Worm (Caenorhabditis elegans) whole organism, early embryonic: Measurements from ENCODE around the gene srd-42.

Experiments
- B0310.2 ChIP-seq: sonication (generic microtip); optimal IDR thresholded peaks from 2 replicates; lab custom pipeline; 2016; ENCODE audit warnings: mild to moderate bottlenecking, missing genetic modification characterization, missing compliant biosample characterization
- F13C5.2 ChIP-seq: sonication (generic microtip); optimal IDR thresholded peaks from 2 replicates; lab custom pipeline; 2017; ENCODE audit warnings: mild to moderate bottlenecking, missing genetic modification characterization, inconsistent platforms, missing compliant biosample characterization
- aly-1 ChIP-seq: sonication (generic microtip); optimal IDR thresholded peaks from 2 replicates; lab custom pipeline; 2016; ENCODE audit warnings: missing genetic modification characterization, missing compliant biosample characterization
- ama-1 ChIP-seq: fragments of 150-350 bp; optimal IDR thresholded peaks from 2 replicates; lab custom pipeline; 2014
- ets-7 ChIP-seq: sonication (generic microtip); optimal IDR thresholded peaks from 2 replicates; lab custom pipeline; 2016; ENCODE audit warnings: missing genotype, missing genetic modification characterization, missing compliant biosample characterization
- flt-1 ChIP-seq: fragments of 200-800 bp; sonication (Bioruptor generic); IDR thresholded peaks from 2 replicates; pipeline ENCODE4 v1.3.6; 2022; ENCODE audit warnings: missing genetic modification characterization, missing compliant biosample characterization
- hnd-1 ChIP-seq: sonication (generic microtip); optimal IDR thresholded peaks from 2 replicates; lab custom pipeline; 2016; ENCODE audit warnings: missing genetic modification characterization, missing compliant biosample characterization
- pes-1 ChIP-seq: fragments of 200-800 bp; sonication (Bioruptor generic); IDR thresholded peaks from 2 replicates; pipeline ENCODE4 v1.3.6; 2022; ENCODE audit warnings: missing genetic modification reagents, missing genetic modification characterization, missing compliant biosample characterization
- scrt-1 ChIP-seq: fragments of 200-800 bp; sonication (Bioruptor generic); IDR thresholded peaks from 2 replicates; pipeline ENCODE4 v1.3.6; 2022; ENCODE audit warnings: missing genetic modification characterization, missing compliant biosample characterization
- sea-1 ChIP-seq: fragments of 200-800 bp; sonication (Bioruptor generic); conservative IDR thresholded peaks from 2 replicates; pipeline ENCODE4 v1.3.6; 2022; ENCODE audit warnings: missing genetic modification characterization, missing compliant biosample characterization

ce11 chrX:13262195-13262594, 41.1 kb downstream of the srd-42 start, which contains the start of gene K09A11.1:
- TF ChIP-seq flt-1 (GFP tag; lab: Robert Waterston, UW) (no peak), F13C5.2 (tag; lab: Kevin White, UChicago) (no peak), sea-1 (no peak), ama-1 (no peak), B0310.2 (tag; lab: Kevin White, UChicago) (no peak), ets-7 (tag; lab: Kevin White, UChicago) (no peak), hnd-1 (no peak), pes-1 (GFP tag; lab: Robert Waterston, UW) (no peak), aly-1 (tag; lab: Kevin White, UChicago) (no peak), scrt-1 (no peak)
